Fruit fly (Drosophila melanogaster): ENCODE data around the gene CG4619.

CG4619 gene

DNA sequence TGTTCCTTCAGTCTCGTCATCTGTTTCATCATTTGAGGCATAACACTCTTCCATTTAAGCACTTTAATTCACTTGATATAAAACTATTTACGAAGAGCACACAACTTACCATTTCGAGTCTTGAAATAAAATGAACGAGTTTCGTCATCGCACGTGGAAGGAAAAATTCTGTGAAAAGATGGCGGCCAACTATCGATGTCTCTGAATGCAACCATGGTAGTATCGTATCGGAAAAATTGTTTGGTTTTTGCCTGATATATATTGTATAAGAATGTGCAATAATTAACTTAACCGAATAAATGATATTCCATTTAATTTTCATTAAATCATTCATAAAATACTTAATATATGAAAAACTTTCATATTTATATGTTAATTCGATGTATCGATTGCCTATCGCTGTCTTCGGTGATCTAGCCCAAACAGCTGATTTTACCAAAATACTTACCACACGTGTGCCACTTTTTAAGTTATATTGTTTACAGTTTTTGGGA is 43.7 kb upstream of the CG4619 start, which contains the start of gene Bka (continued):
- TF ChIP-seq CoRest (tag; optimal IDR thresholded peaks at IDR 0.05) (peak; percentile 61), Asciz (GFP tag; optimal IDR thresholded peaks at IDR 0.05) (peak; percentile 52), ATbp (GFP tag; optimal IDR thresholded peaks at IDR 0.05) (no peak), Sox102F (GFP tag; optimal IDR thresholded peaks at IDR 0.05) (no peak), ranshi (GFP tag; IDR thresholded peaks at IDR 0.05) (peak; percentile 22; the same call in 1 of the 2 replicates), CG7357 (GFP tag; IDR thresholded peaks at IDR 0.05) (no peak), Hr51 (GFP tag; optimal IDR thresholded peaks at IDR 0.05) (peak in 1 of 2 experiments; percentile 52), GATAe (GFP tag; conservative IDR thresholded peaks at IDR 0.05) (no peak), ind (GFP tag; optimal IDR thresholded peaks at IDR 0.05) (no peak), zf30C (GFP tag; optimal IDR thresholded peaks at IDR 0.05) (no peak), Dip2 (GFP tag; IDR thresholded peaks at IDR 0.05) (no peak), jumu (GFP tag; optimal IDR thresholded peaks at IDR 0.05) (no peak), Ada2b (GFP tag; IDR thresholded peaks at IDR 0.05) (0 out of 2 replicates have a peak, but pooled peaks have one; percentile 10), Ravus (GFP tag; IDR thresholded peaks at IDR 0.05) (no peak), CG18262 (tag; optimal IDR thresholded peaks at IDR 0.05) (peak; percentile 69), CG1024 (GFP tag; IDR thresholded peaks at IDR 0.05) (no peak), CG7839 (tag; optimal IDR thresholded peaks at IDR 0.05) (peak; percentile 51), CG2678 (tag; optimal IDR thresholded peaks at IDR 0.05) (peak; percentile 61), corto (GFP tag; optimal IDR thresholded peaks at IDR 0.05) (no peak), CG2889 (GFP tag; IDR thresholded peaks at IDR 0.05) (no peak), CG10321 (GFP tag; IDR thresholded peaks at IDR 0.05) (no peak), prd (optimal IDR thresholded peaks at IDR 0.05) (no peak), prd (GFP tag; IDR thresholded peaks at IDR 0.05) (no peak), CG1792 (GFP tag; optimal IDR thresholded peaks at IDR 0.05) (no peak), Dad (GFP tag; optimal IDR thresholded peaks at IDR 0.05) (peak; percentile 25), CG14050 (GFP tag; IDR thresholded peaks at IDR 0.05) (no peak), fd102C (GFP tag; optimal IDR thresholded peaks at IDR 0.05) (no peak), CG30403 (GFP tag; optimal IDR thresholded peaks at IDR 0.05) (peak; percentile 26), bsh (GFP tag; optimal IDR thresholded peaks at IDR 0.05) (peak in 1 of 2 experiments; percentile 56), Trl (optimal IDR thresholded peaks at IDR 0.05) (no peak), Trl (GFP tag; optimal IDR thresholded peaks at IDR 0.05) (peak; percentile 25), Max (GFP tag; optimal IDR thresholded peaks at IDR 0.05) (peak; percentile 73), CG16863 (GFP tag; optimal IDR thresholded peaks at IDR 0.05) (no peak), Hr39 (optimal IDR thresholded peaks at IDR 0.05) (no peak), Tbp (GFP tag; optimal IDR thresholded peaks at IDR 0.05) (no peak), Ptx1 (GFP tag; IDR thresholded peaks at IDR 0.05) (no peak), ftz-f1 (GFP tag; optimal IDR thresholded peaks at IDR 0.05) (no peak), CG5245 (GFP tag; optimal IDR thresholded peaks at IDR 0.05) (no peak), C15 (GFP tag; IDR thresholded peaks at IDR 0.05) (no peak), CG12155 (GFP tag; optimal IDR thresholded peaks at IDR 0.05) (peak; percentile 49), sr (GFP tag; IDR thresholded peaks at IDR 0.05) (no peak), ERR (GFP tag; optimal IDR thresholded peaks at IDR 0.05) (peak; percentile 0), CG18011 (GFP tag; optimal IDR thresholded peaks at IDR 0.05) (peak; percentile 22), NC2β (GFP tag; optimal IDR thresholded peaks at IDR 0.05) (peak; percentile 55), Awh (GFP tag; IDR thresholded peaks at IDR 0.05) (no peak), Ets65A (GFP tag) (no peak), CG16813 (GFP tag; IDR thresholded peaks at IDR 0.05; ENCODE audit: partially characterized antibody) (peak; percentile 99), Fer2 (tag; optimal IDR thresholded peaks at IDR 0.05) (no peak), CG6254 (GFP tag; optimal IDR thresholded peaks at IDR 0.05) (peak; percentile 63), CG1602 (GFP tag; optimal IDR thresholded peaks at IDR 0.05) (no peak), Doc3 (GFP tag; IDR thresholded peaks at IDR 0.05; ENCODE audit: partially characterized antibody) (peak; percentile 99), Nf-YC (tag; optimal IDR thresholded peaks at IDR 0.05) (peak; percentile 63)
